Worm (Caenorhabditis elegans): ENCODE results near the gene dnbp-1.

dnbp-1 gene

ce11 chrIV:14013692-14014091, 34.0 kb upstream of the dnbp-1 start (continued):
- TF ChIP-seq dmd-8 (GFP tag; IDR thresholded peaks at IDR 0.05) (no peak), F26F4.8 (GFP tag; conservative IDR thresholded peaks at IDR 0.05) (no peak), nhr-6 (tag; optimal IDR thresholded peaks at IDR 0.05) (no peak), dpl-1 (GFP tag; optimal IDR thresholded peaks at IDR 0.05) (no peak), hlh-11 (tag; optimal IDR thresholded peaks at IDR 0.05) (no peak), Y105C5A.15 (GFP tag; IDR thresholded peaks at IDR 0.05) (no peak; the same call in 1 of the 2 replicates), hmg-1.1 (GFP tag; IDR thresholded peaks at IDR 0.05) (no peak; the same call in none of the 2 replicates), jun-1 (tag; optimal IDR thresholded peaks at IDR 0.05) (no peak), hlh-30 (tag; optimal IDR thresholded peaks at IDR 0.05; ENCODE audit: insufficient read depth) (peak; percentile 22), vab-7 (GFP tag; IDR thresholded peaks at IDR 0.05) (no peak), sdz-12 (GFP tag; optimal IDR thresholded peaks at IDR 0.05) (peak; percentile 32), R02D3.7 (tag; optimal IDR thresholded peaks at IDR 0.05) (no peak), egl-43 (GFP tag; IDR thresholded peaks at IDR 0.05) (no peak), ceh-62 (tag; optimal IDR thresholded peaks at IDR 0.05) (no peak), tag-97 (GFP tag; IDR thresholded peaks at IDR 0.05) (no peak), aha-1 (tag) (peak; percentile 69), duxl-1 (tag; optimal IDR thresholded peaks at IDR 0.05; ENCODE audit: poor library complexity) (no peak), egl-27 (tag; optimal IDR thresholded peaks at IDR 0.05) (no peak), ceh-32 (tag; optimal IDR thresholded peaks at IDR 0.05; ENCODE audit: poor library complexity) (no peak), lin-15B (tag; optimal IDR thresholded peaks at IDR 0.05) (no peak), nhr-10 (tag; optimal IDR thresholded peaks at IDR 0.05) (no peak), daf-8 (GFP tag; IDR thresholded peaks at IDR 0.05) (no peak), ceh-44 (GFP tag; IDR thresholded peaks at IDR 0.05) (no peak), lsy-2 (tag; optimal IDR thresholded peaks at IDR 0.05) (no peak), nhr-237 (tag; optimal IDR thresholded peaks at IDR 0.05) (no peak), lin-1 (GFP tag; IDR thresholded peaks at IDR 0.05) (no peak), ZK337.2 (GFP tag; IDR thresholded peaks at IDR 0.05) (no peak), ztf-7 (tag; optimal IDR thresholded peaks at IDR 0.05) (peak; percentile 76), D1046.2 (GFP tag; IDR thresholded peaks at IDR 0.05) (no peak), spr-3 (GFP tag; optimal IDR thresholded peaks at IDR 0.05) (no peak), ces-1 (GFP tag; optimal IDR thresholded peaks at IDR 0.05) (no peak), F37D6.2 (tag; optimal IDR thresholded peaks at IDR 0.05) (peak; percentile 4), nhr-41 (GFP tag; IDR thresholded peaks at IDR 0.05) (no peak), dve-1 (tag; optimal IDR thresholded peaks at IDR 0.05; ENCODE audit: insufficient read depth) (no peak), attf-4 (tag; optimal IDR thresholded peaks at IDR 0.05) (no peak), lin-38 (GFP tag; IDR thresholded peaks at IDR 0.05) (no peak; the same call in 1 of the 2 replicates), dmd-6 (GFP tag; IDR thresholded peaks at IDR 0.05) (no peak), F49E8.2 (tag; optimal IDR thresholded peaks at IDR 0.05; ENCODE audit: borderline replicate concordance) (peak; percentile 50), php-3 (GFP tag; IDR thresholded peaks at IDR 0.05) (no peak), hif-1 (tag; optimal IDR thresholded peaks at IDR 0.05) (no peak), ceh-82 (tag; optimal IDR thresholded peaks at IDR 0.05) (no peak), nhr-11 (tag; optimal IDR thresholded peaks at IDR 0.05) (peak; percentile 16), madf-5 (GFP tag; IDR thresholded peaks at IDR 0.05) (0 out of 4 replicates have a peak, but pooled peaks of 1 of the 2 experiments have one; percentile 49), zip-11 (GFP tag; IDR thresholded peaks at IDR 0.05) (no peak), T26A8.4 (GFP tag; IDR thresholded peaks at IDR 0.05) (no peak), nhr-111 (GFP tag; optimal IDR thresholded peaks at IDR 0.05) (no peak), ZK546.5 (tag; optimal IDR thresholded peaks at IDR 0.05) (no peak), snpc-4 (tag; optimal IDR thresholded peaks at IDR 0.05) (peak; percentile 87), saeg-2 (GFP tag; IDR thresholded peaks at IDR 0.05) (no peak), lim-7 (GFP tag; IDR thresholded peaks at IDR 0.05) (peak; percentile 64; the same call in 1 of the 2 replicates), pha-4 (GFP tag; IDR thresholded peaks at IDR 0.05) (peak; percentile 59; the same call in 1 of the 2 replicates), pha-4 (tag; optimal IDR thresholded peaks at IDR 0.05) (no peak)
